Worm (Caenorhabditis elegans) whole organism, early embryonic: Measurements from ENCODE around the gene fbxa-3.

Experiments used
- B0310.2 ChIP-seq: sonication (generic microtip); optimal IDR thresholded peaks from 2 replicates; lab custom pipeline; 2016; ENCODE audit warnings: mild to moderate bottlenecking, missing genetic modification characterization, missing compliant biosample characterization
- F13C5.2 ChIP-seq: sonication (generic microtip); optimal IDR thresholded peaks from 2 replicates; lab custom pipeline; 2017; ENCODE audit warnings: mild to moderate bottlenecking, missing genetic modification characterization, inconsistent platforms, missing compliant biosample characterization
- aly-1 ChIP-seq: sonication (generic microtip); optimal IDR thresholded peaks from 2 replicates; lab custom pipeline; 2016; ENCODE audit warnings: missing genetic modification characterization, missing compliant biosample characterization
- ama-1 ChIP-seq: fragments of 150-350 bp; optimal IDR thresholded peaks from 2 replicates; lab custom pipeline; 2014
- ceh-13 ChIP-seq: fragments of 200-800 bp; sonication (Bioruptor generic); optimal IDR thresholded peaks from 2 replicates; lab custom pipeline; 2018; ENCODE audit warnings: mild to moderate bottlenecking, missing genetic modification characterization, missing compliant biosample characterization
- ceh-36 ChIP-seq: sonication (generic microtip); optimal IDR thresholded peaks from 2 replicates; lab custom pipeline; 2016; ENCODE audit warnings: missing genetic modification characterization, inconsistent platforms, missing compliant biosample characterization
- ets-7 ChIP-seq: sonication (generic microtip); optimal IDR thresholded peaks from 2 replicates; lab custom pipeline; 2016; ENCODE audit warnings: missing genotype, missing genetic modification characterization, missing compliant biosample characterization
- flt-1 ChIP-seq: fragments of 200-800 bp; sonication (Bioruptor generic); IDR thresholded peaks from 2 replicates; pipeline ENCODE4 v1.3.6; 2022; ENCODE audit warnings: missing genetic modification characterization, missing compliant biosample characterization
- hmbx-1 ChIP-seq: sonication (generic microtip); optimal IDR thresholded peaks from 2 replicates; lab custom pipeline; 2016; ENCODE audit warnings: mild to moderate bottlenecking, missing genetic modification characterization, missing compliant biosample characterization
- hmg-4 ChIP-seq: fragments of 200-800 bp; sonication (Bioruptor generic); optimal IDR thresholded peaks from 2 replicates; lab custom pipeline; 2018; ENCODE audit warnings: mild to moderate bottlenecking, missing genetic modification characterization, missing compliant biosample characterization
- hnd-1 ChIP-seq: sonication (generic microtip); optimal IDR thresholded peaks from 2 replicates; lab custom pipeline; 2016; ENCODE audit warnings: missing genetic modification characterization, missing compliant biosample characterization
- pes-1 ChIP-seq: fragments of 200-800 bp; sonication (Bioruptor generic); IDR thresholded peaks from 2 replicates; pipeline ENCODE4 v1.3.6; 2022; ENCODE audit warnings: missing genetic modification reagents, missing genetic modification characterization, missing compliant biosample characterization
- scrt-1 ChIP-seq: fragments of 200-800 bp; sonication (Bioruptor generic); IDR thresholded peaks from 2 replicates; pipeline ENCODE4 v1.3.6; 2022; ENCODE audit warnings: missing genetic modification characterization, missing compliant biosample characterization
- sea-1 ChIP-seq: fragments of 200-800 bp; sonication (Bioruptor generic); conservative IDR thresholded peaks from 2 replicates; pipeline ENCODE4 v1.3.6; 2022; ENCODE audit warnings: missing genetic modification characterization, missing compliant biosample characterization
- tbx-11 ChIP-seq: fragments of 200-800 bp; sonication (Bioruptor generic); IDR thresholded peaks from 2 replicates; pipeline ENCODE4 v1.3.6; 2022; ENCODE audit warnings: missing genetic modification characterization, missing compliant biosample characterization
- tbx-37 ChIP-seq: fragments of 200-800 bp; sonication (Bioruptor generic); conservative IDR thresholded peaks from 2 replicates; pipeline ENCODE4 v1.3.6; 2022; ENCODE audit warnings: missing genetic modification reagents, missing genetic modification characterization, missing compliant biosample characterization
- tra-4 ChIP-seq: sonication (generic microtip); optimal IDR thresholded peaks from 2 replicates; lab custom pipeline; 2017; ENCODE audit warnings: missing genetic modification characterization, missing compliant biosample characterization

The fbxa-3 gene

DNA sequence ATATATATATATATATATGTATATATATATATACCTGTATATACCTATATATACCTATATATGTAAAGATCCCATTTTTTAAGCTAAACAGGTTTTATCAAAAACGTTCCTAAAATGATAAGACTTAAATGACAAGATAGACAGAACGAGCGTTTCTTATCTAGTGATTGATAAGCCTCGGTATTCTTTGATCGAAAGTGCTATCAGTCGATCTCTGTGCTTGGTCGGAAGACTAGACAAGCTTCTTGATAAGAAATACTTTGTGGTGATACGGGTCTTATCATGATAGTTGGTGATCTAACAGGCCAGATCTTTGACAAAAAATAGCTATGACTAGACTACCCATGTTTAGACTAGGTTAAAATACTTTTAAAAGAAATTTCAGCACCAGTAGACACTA is 31.0 kb upstream of the fbxa-3 start:
- TF ChIP-seq hmbx-1 (tag; lab: Kevin White, UChicago) (no peak), ceh-36 (no peak)

DNA sequence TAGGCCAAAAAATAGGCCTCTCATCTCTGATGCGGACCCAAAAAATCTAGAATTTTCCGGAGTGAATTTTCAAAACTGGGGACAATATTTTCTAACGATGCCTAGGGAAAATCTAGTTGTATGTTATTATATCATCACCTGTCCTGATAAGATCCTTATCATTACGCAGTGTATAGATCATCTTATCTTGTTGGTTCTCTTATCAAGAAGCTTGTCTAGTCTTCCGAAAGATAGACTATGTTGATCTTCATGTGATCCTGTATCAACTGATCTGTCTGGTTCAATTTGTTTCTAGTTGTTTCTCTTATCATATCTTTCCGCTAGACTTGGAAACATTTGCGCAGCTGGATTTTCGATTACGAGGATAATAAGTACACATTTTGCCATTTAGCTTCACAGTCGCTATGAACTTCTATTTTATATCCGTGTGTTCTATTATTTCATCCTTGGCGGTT is 30.2 kb upstream of the fbxa-3 start, which contains the start of gene C52E2.3:
TSS of gene C52E2.3 (plus strand) at position 405 of the 455 bp plus-strand sequence.
- TF ChIP-seq tbx-11 (GFP tag; lab: Robert Waterston, UW) (no peak), ceh-36 (no peak), hnd-1 (tag; lab: Kevin White, UChicago) (no peak), B0310.2 (tag; lab: Kevin White, UChicago) (no peak), tra-4 (tag; lab: Kevin White, UChicago) (no peak)

DNA sequence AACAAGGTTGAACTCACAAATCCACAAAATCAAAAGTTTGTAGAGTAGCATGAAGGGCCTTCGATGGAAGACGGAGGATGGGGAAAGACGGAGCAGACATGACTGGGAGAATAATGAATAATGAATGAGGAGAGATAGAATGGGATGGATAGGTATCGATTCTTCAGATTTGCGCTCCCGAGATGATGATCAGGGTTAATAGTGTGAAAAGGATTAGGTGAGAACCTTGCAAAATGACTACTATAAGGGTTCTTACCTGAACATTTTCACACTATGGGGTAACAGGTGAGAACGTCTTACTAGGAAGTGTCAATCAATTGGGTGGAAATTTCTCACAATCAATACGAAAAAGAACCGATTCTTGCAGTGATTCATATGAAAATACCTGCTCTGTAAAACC is 29.6 kb upstream of the fbxa-3 start, which contains the start of gene fbxb-96:
TSS of gene fbxb-96 (minus strand) at position 101 of the 400 bp plus-strand sequence.
- no peak for TF ChIP-seq ceh-36
- TF ChIP-seq sea-1 (GFP tag; lab: Robert Waterston, UW): no peak
- TF ChIP-seq hmg-4 (GFP tag; lab: Kevin White, UChicago): no peak
- TF ChIP-seq scrt-1 (GFP tag; lab: Robert Waterston, UW): no peak
- no peak for TF ChIP-seq B0310.2 (tag; lab: Kevin White, UChicago)
- TF ChIP-seq tbx-37: no peak
- no peak for TF ChIP-seq ets-7 (tag; lab: Kevin White, UChicago)

DNA sequence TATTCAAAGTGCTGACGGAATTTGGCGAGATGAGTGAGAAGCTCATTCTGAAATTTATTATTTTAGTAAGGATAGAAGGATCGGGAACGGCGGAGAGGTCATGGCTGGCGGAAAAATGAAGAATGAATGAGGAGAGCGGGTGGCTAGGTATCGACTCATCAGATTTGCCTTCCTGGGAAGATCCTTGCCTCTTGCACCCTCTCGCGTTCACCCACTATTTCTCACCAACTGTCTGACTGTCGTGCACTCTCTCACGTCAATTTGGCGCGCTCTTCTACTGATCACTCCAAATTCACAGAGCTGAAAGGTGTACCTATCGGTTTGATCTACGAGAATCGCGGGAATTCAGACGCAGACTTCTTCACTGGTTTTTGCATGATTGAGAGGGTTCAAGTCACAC is 27.4 kb upstream of the fbxa-3 start, which contains the start of gene fbxb-97:
TSS of gene fbxb-97 (minus strand) at position 53 of the 400 bp plus-strand sequence.
- TF ChIP-seq ets-7 (tag; lab: Kevin White, UChicago) (no peak), hmbx-1 (tag; lab: Kevin White, UChicago) (no peak), ceh-13 (GFP tag; lab: Kevin White, UChicago) (no peak), ceh-36 (no peak), F13C5.2 (tag; lab: Kevin White, UChicago) (no peak), aly-1 (no peak)

DNA sequence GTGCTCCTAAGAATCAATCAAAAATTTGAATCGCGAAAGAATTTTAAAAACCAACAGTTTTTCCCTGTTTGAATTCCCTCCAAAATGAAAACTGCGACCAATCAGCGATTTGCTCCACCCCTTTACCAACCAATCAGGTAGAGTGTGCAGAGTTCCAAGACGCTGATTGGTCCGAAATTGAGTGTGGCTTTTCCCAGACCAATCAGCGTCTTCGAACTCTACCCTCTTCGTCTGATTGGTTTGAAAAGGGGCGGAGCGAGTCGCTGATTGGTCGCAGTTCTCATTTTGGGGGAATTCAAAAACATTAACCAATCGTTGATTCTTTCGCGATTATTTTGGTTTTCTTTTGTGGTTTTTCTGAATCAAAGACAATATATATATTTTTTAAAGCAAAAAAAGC is 23.9 kb upstream of the fbxa-3 start:
- TF ChIP-seq ceh-13 (GFP tag; lab: Kevin White, UChicago): no peak
- no peak for TF ChIP-seq ceh-36
- no peak for TF ChIP-seq flt-1 (GFP tag; lab: Robert Waterston, UW)
- TF ChIP-seq hmbx-1 (tag; lab: Kevin White, UChicago): no peak
- no peak for TF ChIP-seq aly-1
- no peak for TF ChIP-seq scrt-1 (GFP tag; lab: Robert Waterston, UW)
- TF ChIP-seq tbx-11 (GFP tag; lab: Robert Waterston, UW): no peak
- TF ChIP-seq hnd-1 (tag; lab: Kevin White, UChicago): no peak
- no peak for TF ChIP-seq tbx-37
- TF ChIP-seq tra-4 (tag; lab: Kevin White, UChicago): no peak
- TF ChIP-seq B0310.2 (tag; lab: Kevin White, UChicago): no peak

DNA sequence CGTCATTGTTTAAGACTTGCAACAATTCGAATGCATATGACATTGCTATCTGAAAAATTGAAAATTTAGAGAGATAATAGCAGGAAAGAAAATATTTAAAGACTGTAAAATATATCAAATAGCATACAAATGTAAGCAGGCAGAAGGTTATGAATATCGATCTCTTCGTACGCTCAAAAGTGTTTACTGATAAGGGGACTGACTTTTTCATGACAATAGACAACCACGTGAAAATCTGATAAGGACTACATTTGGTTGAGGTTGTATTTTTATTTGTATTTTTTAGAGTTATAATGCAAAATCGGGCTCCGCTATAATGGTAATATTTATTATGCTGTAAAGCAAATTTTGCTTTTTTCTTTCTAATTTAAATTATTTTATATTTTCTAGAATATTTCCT is 22.2 kb upstream of the fbxa-3 start, which contains the start of the genes C52E2.5 and C52E2.4:
TSS of gene C52E2.5 (minus strand) at position 43 of the 400 bp plus-strand sequence.
TSS of gene C52E2.4 (plus strand) at position 252 of the 400 bp plus-strand sequence.
- TF ChIP-seq hnd-1 (tag; lab: Kevin White, UChicago): no peak

DNA sequence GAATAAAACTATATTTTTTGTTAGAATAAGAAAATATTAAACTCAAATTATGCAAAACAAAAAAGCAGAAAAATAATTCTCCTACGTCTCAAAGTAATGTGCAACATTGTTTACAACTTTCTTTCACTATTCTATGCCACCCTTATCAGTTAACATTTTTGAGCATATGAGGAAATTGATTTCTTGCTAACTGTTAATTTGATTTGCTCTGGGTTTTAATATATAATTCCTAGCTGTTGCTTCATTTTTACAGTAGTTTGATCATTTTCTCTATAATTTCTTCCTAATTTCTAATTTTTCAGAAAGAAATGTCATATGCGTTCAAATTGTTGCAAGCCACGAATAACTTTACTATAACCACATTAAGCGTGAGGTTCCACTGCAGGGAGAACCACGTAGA is 15.5 kb upstream of the fbxa-3 start, which contains the start of gene T08E11.1:
TSS of gene T08E11.1 (plus strand) at position 301 of the 400 bp plus-strand sequence.
- TF ChIP-seq aly-1 (no peak), ceh-36 (no peak), ama-1 (no peak), ceh-13 (GFP tag; lab: Kevin White, UChicago) (no peak), hmbx-1 (tag; lab: Kevin White, UChicago) (no peak), pes-1 (GFP tag; lab: Robert Waterston, UW) (no peak), ets-7 (tag; lab: Kevin White, UChicago) (no peak), F13C5.2 (tag; lab: Kevin White, UChicago) (no peak), flt-1 (GFP tag; lab: Robert Waterston, UW) (no peak), tbx-11 (GFP tag; lab: Robert Waterston, UW) (no peak), B0310.2 (tag; lab: Kevin White, UChicago) (no peak), hnd-1 (tag; lab: Kevin White, UChicago) (no peak), sea-1 (GFP tag; lab: Robert Waterston, UW) (no peak), scrt-1 (GFP tag; lab: Robert Waterston, UW) (no peak), tbx-37 (no peak), hmg-4 (GFP tag; lab: Kevin White, UChicago) (no peak), tra-4 (tag; lab: Kevin White, UChicago) (no peak)

DNA sequence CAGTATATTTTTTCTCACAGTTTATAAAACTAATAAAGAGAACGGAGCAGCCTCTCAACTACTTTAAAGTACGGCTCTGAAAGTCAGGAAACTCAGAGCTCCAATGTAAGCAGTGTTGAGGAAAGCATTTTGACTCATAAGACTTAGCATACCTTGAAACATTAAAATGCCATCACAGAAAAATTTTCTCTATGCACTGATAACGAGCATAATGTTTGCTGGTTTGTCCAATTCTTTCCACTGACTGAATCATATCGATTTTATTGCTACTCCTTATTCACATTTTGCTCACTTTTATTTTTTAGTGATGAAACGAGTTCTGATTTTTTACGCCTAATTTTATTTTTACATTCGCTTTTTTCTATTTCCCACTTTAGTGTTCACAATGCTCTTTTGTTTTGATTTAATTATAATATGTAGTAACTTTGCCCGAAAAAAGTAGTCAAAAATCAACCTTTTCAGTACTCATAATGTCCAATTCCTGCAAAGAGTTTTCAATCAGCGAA is 11.3 kb upstream of the fbxa-3 start, which contains the start of gene math-39:
TSS of gene math-39 (plus strand) at position 456 of the 506 bp plus-strand sequence.
- TF ChIP-seq pes-1 (GFP tag; lab: Robert Waterston, UW): no peak
- TF ChIP-seq ceh-36: no peak
- no peak for TF ChIP-seq tbx-37
- no peak for TF ChIP-seq tra-4 (tag; lab: Kevin White, UChicago)
- no peak for TF ChIP-seq F13C5.2 (tag; lab: Kevin White, UChicago)
- no peak for TF ChIP-seq scrt-1 (GFP tag; lab: Robert Waterston, UW)
- no peak for TF ChIP-seq hnd-1 (tag; lab: Kevin White, UChicago)
- TF ChIP-seq flt-1 (GFP tag; lab: Robert Waterston, UW): no peak
- no peak for TF ChIP-seq hmbx-1 (tag; lab: Kevin White, UChicago)
- TF ChIP-seq aly-1: no peak
